Worm (Caenorhabditis elegans) whole organism, early embryonic: ENCODE measurements around the gene C25H3.1.

Source experiments
- ama-1 ChIP-seq: fragments of 150-350 bp; optimal IDR thresholded peaks from 2 replicates; lab custom pipeline; 2014
- ets-7 ChIP-seq: sonication (generic microtip); optimal IDR thresholded peaks from 2 replicates; lab custom pipeline; 2016; ENCODE audit warnings: missing genotype, missing genetic modification characterization, missing compliant biosample characterization
- hmbx-1 ChIP-seq: sonication (generic microtip); optimal IDR thresholded peaks from 2 replicates; lab custom pipeline; 2016; ENCODE audit warnings: mild to moderate bottlenecking, missing genetic modification characterization, missing compliant biosample characterization
- hmg-4 ChIP-seq: fragments of 200-800 bp; sonication (Bioruptor generic); optimal IDR thresholded peaks from 2 replicates; lab custom pipeline; 2018; ENCODE audit warnings: mild to moderate bottlenecking, missing genetic modification characterization, missing compliant biosample characterization
- pes-1 ChIP-seq: fragments of 200-800 bp; sonication (Bioruptor generic); IDR thresholded peaks from 2 replicates; pipeline ENCODE4 v1.3.6; 2022; ENCODE audit warnings: missing genetic modification reagents, missing genetic modification characterization, missing compliant biosample characterization
- tbx-11 ChIP-seq: fragments of 200-800 bp; sonication (Bioruptor generic); IDR thresholded peaks from 2 replicates; pipeline ENCODE4 v1.3.6; 2022; ENCODE audit warnings: missing genetic modification characterization, missing compliant biosample characterization
- tra-4 ChIP-seq: sonication (generic microtip); optimal IDR thresholded peaks from 2 replicates; lab custom pipeline; 2017; ENCODE audit warnings: missing genetic modification characterization, missing compliant biosample characterization

DNA sequence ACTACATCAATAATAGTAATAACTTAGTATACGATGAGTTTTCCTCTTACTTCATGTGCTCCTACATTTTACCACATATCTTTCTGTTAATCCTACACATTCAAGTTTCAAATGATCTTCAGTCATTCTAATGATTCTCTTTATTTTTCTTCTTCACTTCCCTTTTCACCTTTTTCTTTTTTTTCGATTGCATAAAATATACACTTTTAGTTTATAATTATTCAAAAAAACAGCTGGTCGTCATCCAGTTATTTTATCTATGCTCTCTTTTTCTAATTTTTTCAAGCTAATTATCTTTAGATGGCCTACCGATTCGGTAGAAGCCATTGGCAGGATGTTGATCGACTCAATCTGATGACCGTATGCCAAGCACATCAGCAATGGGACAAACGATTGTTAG lies 44.7 kb upstream of the C25H3.1 start, which contains the start of gene F59E12.1:
- TF ChIP-seq pes-1 (no peak), hmg-4 (GFP tag; lab: Kevin White, UChicago) (no peak), ama-1 (no peak), tbx-11 (no peak), tra-4 (tag; lab: Kevin White, UChicago) (no peak), hmbx-1 (no peak), ets-7 (tag; lab: Kevin White, UChicago) (no peak)
